Fruit fly (Drosophila melanogaster) whole organism, embryonic: ENCODE measurements around the gene CG9289.

Source experiments
- Aef1 ChIP-seq: fragments of 200-800 bp; sonication (Bioruptor generic); IDR thresholded peaks from 3 replicates; pipeline ENCODE4 v1.3.6; 2022; ENCODE audit warnings: missing biosample characterization, missing genetic modification characterization
- Awh ChIP-seq: fragments of 200-800 bp; sonication (Bioruptor generic); IDR thresholded peaks from 2 replicates; pipeline ENCODE4, ENCODE4 v1.3.6; 2022; ENCODE audit warnings: missing biosample characterization, missing genetic modification characterization
- B-H2 ChIP-seq: fragments of 200-800 bp; sonication (Bioruptor generic); optimal IDR thresholded peaks from 2 replicates; lab custom pipeline; 2018; ENCODE audit warnings: missing biosample characterization, mild to moderate bottlenecking, missing genetic modification characterization
- BEAF-32 ChIP-seq: fragments of 200-800 bp; sonication (Bioruptor generic); optimal IDR thresholded peaks from 3 replicates; lab custom pipeline; 2017; ENCODE audit warnings: missing biosample characterization, missing genetic modification characterization, mild to moderate bottlenecking, moderate library complexity, missing genetic modification reagents
- CG11398 ChIP-seq: fragments of 200-800 bp; sonication (Bioruptor generic); optimal IDR thresholded peaks from 2 replicates; lab custom pipeline; 2016; ENCODE audit warnings: missing biosample characterization, missing genetic modification characterization
- CG12659 ChIP-seq: fragments of 200-800 bp; sonication (Bioruptor generic); optimal IDR thresholded peaks from 3 replicates; lab custom pipeline; 2017; ENCODE audit warnings: mild to moderate bottlenecking, missing biosample characterization, missing genetic modification reagents, missing genetic modification characterization
- CG13624 ChIP-seq: fragments of 200-800 bp; sonication (Bioruptor generic); optimal IDR thresholded peaks from 2 replicates; lab custom pipeline; 2016; ENCODE audit warnings: missing biosample characterization, missing genetic modification characterization
- CG14014 ChIP-seq: fragments of 200-800 bp; sonication (Bioruptor generic); IDR thresholded peaks from 2 replicates; pipeline ENCODE4 v1.3.6; 2022; ENCODE audit warnings: missing biosample characterization, missing genetic modification characterization
- CG14667 ChIP-seq: fragments of 200-800 bp; sonication (Bioruptor generic); IDR thresholded peaks from 2 replicates; pipeline ENCODE4 v1.3.6; 2022; ENCODE audit warnings: missing biosample characterization, missing genetic modification characterization
- CG14860 ChIP-seq: fragments of 200-800 bp; sonication (Bioruptor generic); IDR thresholded peaks from 3 replicates; pipeline ENCODE4 v1.3.6; 2022; ENCODE audit warnings: missing biosample characterization, missing genetic modification characterization; ENCODE audit not compliant: partially characterized antibody
- CG2129 ChIP-seq: fragments of 200-800 bp; sonication (Bioruptor generic); IDR thresholded peaks from 2 replicates; pipeline ENCODE4 v1.3.6; 2022; ENCODE audit warnings: missing biosample characterization, missing genetic modification characterization; ENCODE audit not compliant: partially characterized antibody
- CG2678 ChIP-seq: fragments of 200-800 bp; sonication (Bioruptor generic); optimal IDR thresholded peaks from 3 replicates; lab custom pipeline; 2019; ENCODE audit warnings: missing biosample characterization, mild to moderate bottlenecking, missing genetic modification characterization, moderate library complexity
- CG31388 ChIP-seq: fragments of 200-800 bp; sonication (Bioruptor generic); optimal IDR thresholded peaks from 2 replicates; lab custom pipeline; 2016; ENCODE audit warnings: missing biosample characterization, missing genetic modification characterization
- CG33213 ChIP-seq: fragments of 200-800 bp; sonication (Bioruptor generic); optimal IDR thresholded peaks from 3 replicates; lab custom pipeline; 2016; ENCODE audit warnings: missing biosample characterization, missing genetic modification characterization
- CG34422 ChIP-seq: fragments of 200-800 bp; sonication (Bioruptor generic); IDR thresholded peaks from 3 replicates; pipeline ENCODE4 v1.3.6; 2022; ENCODE audit warnings: missing biosample characterization, missing genetic modification characterization
- CG4328 ChIP-seq: fragments of 200-800 bp; sonication (Bioruptor generic); optimal IDR thresholded peaks from 3 replicates; lab custom pipeline; 2017; ENCODE audit warnings: missing biosample characterization, missing genetic modification reagents, missing genetic modification characterization
- CG7928 ChIP-seq: fragments of 200-800 bp; sonication (Bioruptor generic); optimal IDR thresholded peaks from 2 replicates; lab custom pipeline; 2017; ENCODE audit warnings: missing biosample characterization, mild to moderate bottlenecking, missing genetic modification characterization
- CG8281 ChIP-seq: fragments of 200-800 bp; sonication (Bioruptor generic); optimal IDR thresholded peaks from 2 replicates; lab custom pipeline; 2018; ENCODE audit warnings: missing biosample characterization, mild to moderate bottlenecking, missing genetic modification characterization, moderate library complexity
- Dref ChIP-seq: fragments of 200-800 bp; sonication (Bioruptor generic); IDR thresholded peaks from 2 replicates; pipeline ENCODE4 v1.3.6; 2022; ENCODE audit warnings: missing biosample characterization, missing genetic modification characterization
- Fer2 ChIP-seq: fragments of 200-800 bp; sonication (Bioruptor generic); optimal IDR thresholded peaks from 2 replicates; lab custom pipeline; 2018; ENCODE audit warnings: missing biosample characterization, mild to moderate bottlenecking, missing genetic modification characterization, moderate library complexity
- GATAe ChIP-seq: fragments of 200-800 bp; sonication (Bioruptor generic); conservative IDR thresholded peaks from 2 replicates; pipeline ENCODE4 v1.3.6; 2022; ENCODE audit warnings: missing biosample characterization, missing genetic modification characterization
- HHEX ChIP-seq: fragments of 200-800 bp; sonication (Bioruptor generic); optimal IDR thresholded peaks from 3 replicates; lab custom pipeline; 2017; ENCODE audit warnings: missing biosample characterization, mild to moderate bottlenecking, missing genetic modification characterization, missing genetic modification reagents
- HLHmδ ChIP-seq: fragments of 200-800 bp; sonication (Bioruptor generic); optimal IDR thresholded peaks from 2 replicates; lab custom pipeline; 2018; ENCODE audit warnings: missing biosample characterization, mild to moderate bottlenecking, missing genetic modification characterization, moderate library complexity
- Hr39 ChIP-seq: fragments of >200 bp; optimal IDR thresholded peaks from 2 replicates; lab custom pipeline; 2017
- Hr51 ChIP-seq, 2 experiments: fragments of 200-800 bp; sonication (Bioruptor generic); optimal IDR thresholded peaks; 2 replicates in 1 of 2; 3 replicates in 1 of 2; lab custom pipeline; 2016 to 2018; ENCODE audit warnings: missing biosample characterization in 2 of 2, missing genetic modification characterization in 2 of 2, mild to moderate bottlenecking in 1 of 2, moderate library complexity in 1 of 2
- Mad ChIP-seq: fragments of 200-800 bp; sonication (Bioruptor generic); optimal IDR thresholded peaks from 2 replicates; lab custom pipeline; 2016; ENCODE audit warnings: missing biosample characterization, missing genetic modification characterization
- Myb ChIP-seq: fragments of 200-800 bp; sonication (Bioruptor generic); optimal IDR thresholded peaks from 2 replicates; lab custom pipeline; 2016; ENCODE audit warnings: missing biosample characterization, missing genetic modification characterization
- NK7.1 ChIP-seq: fragments of 200-800 bp; sonication (Bioruptor generic); optimal IDR thresholded peaks from 3 replicates; lab custom pipeline; 2016; ENCODE audit warnings: missing biosample characterization, missing genetic modification characterization
- Side ChIP-seq: fragments of 200-800 bp; sonication (Bioruptor generic); optimal IDR thresholded peaks from 2 replicates; lab custom pipeline; 2016; ENCODE audit warnings: missing biosample characterization, missing genetic modification characterization
- Xrp1 ChIP-seq: fragments of 200-800 bp; sonication (Bioruptor generic); IDR thresholded peaks from 2 replicates; pipeline ENCODE4 v1.3.6; 2022; ENCODE audit warnings: missing biosample characterization, missing genetic modification characterization
- amos ChIP-seq: fragments of 200-800 bp; sonication (Bioruptor generic); IDR thresholded peaks from 2 replicates; pipeline ENCODE4 v1.3.6; 2022; ENCODE audit warnings: missing biosample characterization, missing genetic modification characterization; ENCODE audit not compliant: partially characterized antibody
- bbx ChIP-seq: fragments of 200-800 bp; sonication (Bioruptor generic); IDR thresholded peaks from 2 replicates; pipeline ENCODE4 v1.3.6; 2022; ENCODE audit warnings: missing biosample characterization, missing genetic modification characterization; ENCODE audit not compliant: partially characterized antibody
- da ChIP-seq: fragments of 200-800 bp; sonication (Bioruptor generic); optimal IDR thresholded peaks from 2 replicates; lab custom pipeline; 2016; ENCODE audit warnings: missing biosample characterization, missing genetic modification characterization
- eve ChIP-seq, 2 experiments: fragments of >200 bp; optimal IDR thresholded peaks; 2 replicates each; lab custom pipeline; 2017; ENCODE audit warnings: missing biosample characterization in 2 of 2, missing genetic modification characterization in 2 of 2
- gro ChIP-seq: fragments of 200-800 bp; sonication (Bioruptor generic); optimal IDR thresholded peaks from 2 replicates; lab custom pipeline; 2016; ENCODE audit warnings: missing biosample characterization, missing genetic modification characterization
- ind ChIP-seq: fragments of 200-800 bp; sonication (Bioruptor generic); optimal IDR thresholded peaks from 3 replicates; lab custom pipeline; 2016; ENCODE audit warnings: missing biosample characterization, missing genetic modification characterization
- mirr ChIP-seq: fragments of 200-800 bp; sonication (Bioruptor generic); optimal IDR thresholded peaks from 3 replicates; lab custom pipeline; 2018; ENCODE audit warnings: missing biosample characterization, mild to moderate bottlenecking, missing genetic modification characterization
- odd ChIP-seq: fragments of 200-800 bp; sonication (Bioruptor generic); optimal IDR thresholded peaks from 2 replicates; lab custom pipeline; 2017; ENCODE audit warnings: missing biosample characterization, mild to moderate bottlenecking, missing genetic modification characterization
- peb ChIP-seq: fragments of 200-800 bp; sonication (Bioruptor generic); IDR thresholded peaks from 2 replicates; pipeline ENCODE4 v1.3.6; 2022; ENCODE audit warnings: missing biosample characterization, missing genetic modification characterization
- pros ChIP-seq: fragments of 200-800 bp; sonication (Bioruptor generic); optimal IDR thresholded peaks from 3 replicates; lab custom pipeline; 2019; ENCODE audit warnings: missing biosample characterization, mild to moderate bottlenecking, missing genetic modification characterization, moderate library complexity
- row ChIP-seq: fragments of 200-800 bp; sonication (Bioruptor generic); IDR thresholded peaks from 3 replicates; pipeline ENCODE4 v1.3.6; 2022; ENCODE audit warnings: missing biosample characterization, missing genetic modification characterization
- sens ChIP-seq: fragments of 200-800 bp; sonication (Bioruptor generic); peaks from one replicate; lab custom pipeline; 2016; ENCODE audit warnings: missing biosample characterization, missing genetic modification characterization
- sima ChIP-seq: fragments of 200-800 bp; sonication (Bioruptor generic); optimal IDR thresholded peaks from 2 replicates; lab custom pipeline; 2016; ENCODE audit warnings: missing biosample characterization, missing genetic modification characterization
- slou ChIP-seq: fragments of 200-800 bp; sonication (Bioruptor generic); optimal IDR thresholded peaks from 3 replicates; lab custom pipeline; 2016; ENCODE audit warnings: missing biosample characterization, missing genetic modification characterization
- so ChIP-seq: fragments of 200-800 bp; sonication (Bioruptor generic); IDR thresholded peaks from 3 replicates; pipeline ENCODE4 v1.3.6; 2022; ENCODE audit warnings: missing biosample characterization, missing genetic modification characterization
- tin ChIP-seq: fragments of 200-800 bp; sonication (Bioruptor generic); optimal IDR thresholded peaks from 3 replicates; lab custom pipeline; 2016; ENCODE audit warnings: missing biosample characterization, missing genetic modification characterization
- tup ChIP-seq: fragments of 200-800 bp; sonication (Bioruptor generic); optimal IDR thresholded peaks from 2 replicates; lab custom pipeline; 2016; ENCODE audit warnings: missing biosample characterization, mild to moderate bottlenecking, missing genetic modification characterization, moderate library complexity
- vnd ChIP-seq: fragments of 200-800 bp; sonication (Bioruptor generic); IDR thresholded peaks from 3 replicates; pipeline ENCODE4 v1.3.6; 2022; ENCODE audit warnings: missing biosample characterization, missing genetic modification characterization; ENCODE audit not compliant: partially characterized antibody
- wor ChIP-seq: fragments of 200-800 bp; sonication (Bioruptor generic); IDR thresholded peaks from 2 replicates; pipeline ENCODE4 v1.3.6; 2022; ENCODE audit warnings: missing biosample characterization, missing genetic modification characterization
- yki ChIP-seq: fragments of >200 bp; optimal IDR thresholded peaks from 3 replicates; lab custom pipeline; 2018

Gene CG9289

DNA sequence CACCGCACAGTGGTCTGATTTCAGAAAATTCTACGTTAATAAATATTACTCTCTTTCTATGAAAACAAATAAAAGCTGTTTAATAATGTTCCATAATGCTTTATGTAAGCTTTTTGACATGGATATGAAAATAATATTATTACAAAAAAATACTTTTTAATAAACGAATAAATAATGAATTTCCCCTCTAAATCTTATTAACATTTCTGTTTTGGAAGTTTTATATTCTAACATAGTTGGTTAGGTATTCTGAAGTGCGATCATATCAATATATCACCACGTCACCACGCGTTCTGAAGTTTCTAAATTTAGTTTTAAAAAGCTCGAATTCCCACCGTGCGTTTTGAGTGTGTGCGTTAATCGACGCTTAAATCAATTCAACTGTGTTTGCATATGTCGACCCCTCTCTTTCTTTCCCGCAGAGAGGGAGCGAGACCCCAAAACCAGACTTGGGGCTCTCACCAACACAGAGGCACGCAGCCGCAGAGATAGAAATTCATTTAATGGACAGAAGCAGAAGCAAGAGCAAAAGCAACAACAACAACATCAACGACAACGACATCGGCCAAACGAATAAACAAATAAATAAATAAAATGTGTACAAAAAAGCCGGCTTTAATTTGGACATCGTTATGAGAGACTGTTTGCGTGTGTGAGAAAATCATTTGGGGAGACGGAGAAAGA is 7.3 kb upstream of the CG9289 start (continued):
- TF ChIP-seq CG4328 (peak; percentile 85), Hr39 (lab: Kevin White, UChicago) (no peak), Myb (GFP tag; lab: Kevin White, UChicago) (no peak), CG13624 (GFP tag; lab: Kevin White, UChicago) (peak; percentile 65), ind (peak; percentile 75), vnd (GFP tag; lab: Robert Waterston, UW) (no peak), pros (GFP tag; lab: Kevin White, UChicago) (peak; percentile 41), CG7928 (GFP tag; lab: Kevin White, UChicago) (peak; percentile 66), Aef1 (peak; percentile 49; the same call in 2 of the 3 replicates), tin (GFP tag; lab: Kevin White, UChicago) (peak; percentile 75), CG34422 (GFP tag; lab: Robert Waterston, UW) (peak; percentile 57), gro (GFP tag; lab: Kevin White, UChicago) (peak; percentile 61), CG31388 (no peak), Xrp1 (GFP tag; lab: Robert Waterston, UW) (peak; percentile 84), Dref (GFP tag; lab: Robert Waterston, UW) (no peak), Mad (GFP tag; lab: Kevin White, UChicago) (peak; percentile 34), NK7.1 (GFP tag; lab: Kevin White, UChicago) (peak; percentile 56), row (GFP tag; lab: Robert Waterston, UW) (peak; percentile 87), Fer2 (tag; lab: Kevin White, UChicago) (peak; percentile 61), CG12659 (GFP tag; lab: Kevin White, UChicago) (peak; percentile 89), sima (GFP tag; lab: Kevin White, UChicago) (no peak), CG33213 (peak; percentile 53), odd (peak; percentile 87), CG14667 (peak; percentile 52), GATAe (GFP tag; lab: Robert Waterston, UW) (no peak), Awh (GFP tag; lab: Robert Waterston, UW) (0 out of 2 replicates have a peak, but pooled peaks have one; percentile 6), tup (peak; percentile 17), mirr (GFP tag; lab: Kevin White, UChicago) (peak; percentile 55), HHEX (GFP tag; lab: Kevin White, UChicago) (peak; percentile 84), CG11398 (GFP tag; lab: Kevin White, UChicago) (peak; percentile 53), da (GFP tag; lab: Kevin White, UChicago) (no peak), bbx (no peak), yki (lab: Kevin White, UChicago) (no peak), CG2678 (tag; lab: Kevin White, UChicago) (peak; percentile 96), sens (GFP tag; lab: Kevin White, UChicago) (peak; percentile 94), peb (peak; percentile 4), so (GFP tag; lab: Robert Waterston, UW) (peak; percentile 78; the same call in 1 of the 3 replicates), B-H2 (peak; percentile 67), Hr51 (GFP tag; optimal IDR thresholded peaks at IDR 0.05; lab: Kevin White, UChicago) (peak; percentile 41 to 94), amos (GFP tag; lab: Robert Waterston, UW) (no peak), eve (GFP tag; optimal IDR thresholded peaks at IDR 0.05; lab: Kevin White, UChicago) (no peak), CG14014 (GFP tag; lab: Robert Waterston, UW) (peak; percentile 72), CG14860 (GFP tag; lab: Robert Waterston, UW) (peak; percentile 47; the same call in 1 of the 3 replicates), CG8281 (tag; lab: Kevin White, UChicago) (peak; percentile 70), HLHmδ (GFP tag; lab: Kevin White, UChicago) (peak; percentile 23), CG2129 (no peak), BEAF-32 (GFP tag; lab: Kevin White, UChicago) (no peak), Side (GFP tag; lab: Kevin White, UChicago) (peak; percentile 57), slou (GFP tag; lab: Kevin White, UChicago) (peak; percentile 56), wor (GFP tag; lab: Robert Waterston, UW) (peak; percentile 47)
